Worm (Caenorhabditis elegans): ENCODE results near the gene daf-37.

DNA sequence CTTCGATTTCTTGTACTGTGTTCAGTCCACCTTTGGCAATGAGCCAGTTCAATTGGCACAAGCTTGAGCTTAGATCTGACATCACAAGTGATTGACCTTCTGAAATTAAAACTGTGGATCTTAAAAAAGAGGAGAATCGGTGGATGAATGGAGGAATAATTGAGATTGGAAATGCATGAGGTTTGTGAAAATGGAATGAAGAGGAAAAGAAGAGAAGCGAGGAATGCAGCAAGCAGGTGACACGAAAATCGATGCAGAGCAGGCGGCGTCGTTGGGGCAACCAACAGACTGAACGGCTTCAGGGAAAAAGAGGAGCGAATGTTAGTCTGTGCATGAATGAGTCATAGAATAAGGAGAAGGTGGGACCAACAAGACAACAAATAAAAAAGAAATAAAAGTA lies 16.7 kb downstream of the daf-37 start, which contains the start of gene fkh-8:
- no peak for TF ChIP-seq R02D3.7 (tag; optimal IDR thresholded peaks at IDR 0.05)
- TF ChIP-seq blmp-1 (tag; optimal IDR thresholded peaks at IDR 0.05; ENCODE audit: insufficient read depth), result no peak
- TF ChIP-seq snpc-4 (tag; optimal IDR thresholded peaks at IDR 0.05), result no peak
- no peak for TF ChIP-seq skn-1 (tag; optimal IDR thresholded peaks at IDR 0.05)
- TF ChIP-seq nhr-11 (tag; optimal IDR thresholded peaks at IDR 0.05), result no peak
